Fruit fly (Drosophila melanogaster) whole organism, embryonic: ENCODE measurements around the gene Rpt5.

Experiments
- Adf1 ChIP-seq: fragments of 200-800 bp; sonication (Bioruptor generic); IDR thresholded peaks from 2 replicates; pipeline ENCODE4 v1.3.6; 2022; ENCODE audit warnings: missing biosample characterization, missing genetic modification characterization
- BEAF-32 ChIP-seq: fragments of 200-800 bp; sonication (Bioruptor generic); optimal IDR thresholded peaks from 3 replicates; lab custom pipeline; 2017; ENCODE audit warnings: missing biosample characterization, missing genetic modification characterization, mild to moderate bottlenecking, moderate library complexity, missing genetic modification reagents
- BtbVII ChIP-seq: fragments of 200-800 bp; sonication (Bioruptor generic); optimal IDR thresholded peaks from 3 replicates; lab custom pipeline; 2017; ENCODE audit warnings: missing biosample characterization, mild to moderate bottlenecking, missing genetic modification characterization
- Bteb2 ChIP-seq: fragments of 200-800 bp; sonication (Bioruptor generic); optimal IDR thresholded peaks from 2 replicates; lab custom pipeline; 2016; ENCODE audit warnings: missing biosample characterization, missing genetic modification characterization
- CG10147 ChIP-seq: fragments of 200-800 bp; sonication (Bioruptor generic); optimal IDR thresholded peaks from 2 replicates; lab custom pipeline; 2019; ENCODE audit warnings: missing biosample characterization, mild to moderate bottlenecking, missing genetic modification characterization, moderate library complexity
- CG10321 ChIP-seq: fragments of 200-800 bp; sonication (Bioruptor generic); IDR thresholded peaks from 2 replicates; pipeline ENCODE4 v1.3.6; 2022; ENCODE audit warnings: missing biosample characterization, missing genetic modification characterization
- CG10431 ChIP-seq: fragments of 200-800 bp; sonication (Bioruptor generic); optimal IDR thresholded peaks from 3 replicates; lab custom pipeline; 2018; ENCODE audit warnings: missing biosample characterization, mild to moderate bottlenecking, missing genetic modification characterization
- CG11398 ChIP-seq: fragments of 200-800 bp; sonication (Bioruptor generic); optimal IDR thresholded peaks from 2 replicates; lab custom pipeline; 2016; ENCODE audit warnings: missing biosample characterization, missing genetic modification characterization
- CG1233 ChIP-seq: fragments of 200-800 bp; sonication (Bioruptor generic); optimal IDR thresholded peaks from 4 replicates; lab custom pipeline; 2018; ENCODE audit warnings: missing biosample characterization, mild to moderate bottlenecking, missing genetic modification characterization
- CG12769 ChIP-seq: fragments of 200-800 bp; sonication (Bioruptor generic); optimal IDR thresholded peaks from 2 replicates; lab custom pipeline; 2019; ENCODE audit warnings: missing biosample characterization, mild to moderate bottlenecking, missing genetic modification characterization, moderate library complexity
- CG14667 ChIP-seq: fragments of 200-800 bp; sonication (Bioruptor generic); IDR thresholded peaks from 2 replicates; pipeline ENCODE4 v1.3.6; 2022; ENCODE audit warnings: missing biosample characterization, missing genetic modification characterization
- CG1529 ChIP-seq: fragments of 200-800 bp; sonication (Bioruptor generic); optimal IDR thresholded peaks from 3 replicates; lab custom pipeline; 2018; ENCODE audit warnings: missing biosample characterization, missing genetic modification characterization
- CG17802 ChIP-seq: fragments of 200-800 bp; sonication (Bioruptor generic); optimal IDR thresholded peaks from 2 replicates; lab custom pipeline; 2018; ENCODE audit warnings: missing biosample characterization, mild to moderate bottlenecking, missing genetic modification characterization, moderate library complexity
- CG2678 ChIP-seq: fragments of 200-800 bp; sonication (Bioruptor generic); optimal IDR thresholded peaks from 3 replicates; lab custom pipeline; 2019; ENCODE audit warnings: missing biosample characterization, mild to moderate bottlenecking, missing genetic modification characterization, moderate library complexity
- CG2712 ChIP-seq: fragments of 200-800 bp; optimal IDR thresholded peaks from 3 replicates; lab custom pipeline; 2019; ENCODE audit warnings: missing biosample characterization, mild to moderate bottlenecking, missing genetic modification characterization, moderate library complexity
- CG4424 ChIP-seq: fragments of 200-800 bp; sonication (Bioruptor generic); optimal IDR thresholded peaks from 3 replicates; lab custom pipeline; 2016; ENCODE audit warnings: missing biosample characterization, missing genetic modification characterization
- CG4707 ChIP-seq: fragments of 200-800 bp; sonication (Bioruptor generic); optimal IDR thresholded peaks from 2 replicates; lab custom pipeline; 2018; ENCODE audit warnings: missing biosample characterization, mild to moderate bottlenecking, missing genetic modification characterization, moderate library complexity
- CG7372 ChIP-seq: fragments of 200-800 bp; sonication (Bioruptor generic); IDR thresholded peaks from 2 replicates; pipeline ENCODE4 v1.3.6; 2022; ENCODE audit warnings: missing biosample characterization, missing genetic modification characterization
- CG7786 ChIP-seq: fragments of 200-800 bp; sonication (Bioruptor generic); optimal IDR thresholded peaks from 2 replicates; lab custom pipeline; 2016; ENCODE audit warnings: missing biosample characterization, missing genetic modification characterization
- CG9215 ChIP-seq: fragments of 200-800 bp; sonication (Bioruptor generic); IDR thresholded peaks from 2 replicates; pipeline ENCODE4 v1.3.6; 2022; ENCODE audit warnings: missing biosample characterization, missing genetic modification characterization
- CrebB ChIP-seq: fragments of 200-800 bp; sonication (Bioruptor generic); optimal IDR thresholded peaks from 3 replicates; lab custom pipeline; 2018; ENCODE audit warnings: missing biosample characterization, mild to moderate bottlenecking, missing genetic modification characterization
- D19B ChIP-seq: fragments of 200-800 bp; sonication (Bioruptor generic); optimal IDR thresholded peaks from 2 replicates; lab custom pipeline; 2017; ENCODE audit warnings: missing biosample characterization, mild to moderate bottlenecking, missing genetic modification characterization
- Dek ChIP-seq: fragments of 200-800 bp; sonication (Bioruptor generic); optimal IDR thresholded peaks from 3 replicates; lab custom pipeline; 2019; ENCODE audit warnings: missing biosample characterization, mild to moderate bottlenecking, missing genetic modification characterization, moderate library complexity
- Dfd ChIP-seq, 2 experiments: fragments of >200 bp; optimal IDR thresholded peaks; 2 replicates each; lab custom pipeline; 2017; ENCODE audit warnings: missing biosample characterization in 2 of 2, missing genetic modification characterization in 2 of 2
- Lim3 ChIP-seq: fragments of 200-800 bp; sonication (Bioruptor generic); IDR thresholded peaks from 2 replicates; pipeline ENCODE4 v1.3.6; 2022; ENCODE audit warnings: missing biosample characterization, missing genetic modification characterization
- Mad ChIP-seq: fragments of 200-800 bp; sonication (Bioruptor generic); optimal IDR thresholded peaks from 2 replicates; lab custom pipeline; 2016; ENCODE audit warnings: missing biosample characterization, missing genetic modification characterization
- Med ChIP-seq: fragments of 200-800 bp; sonication (Bioruptor generic); peaks from one replicate; lab custom pipeline; 2016; ENCODE audit warnings: missing biosample characterization, missing genetic modification characterization, mild to moderate bottlenecking, inconsistent platforms, moderate library complexity
- Mes4 ChIP-seq: fragments of 200-800 bp; sonication (Bioruptor generic); optimal IDR thresholded peaks from 2 replicates; lab custom pipeline; 2016; ENCODE audit warnings: missing biosample characterization, missing genetic modification characterization
- NFAT ChIP-seq: fragments of 200-800 bp; sonication (Bioruptor generic); IDR thresholded peaks from 2 replicates; pipeline ENCODE4 v1.3.6; 2022; ENCODE audit warnings: missing biosample characterization, missing genetic modification characterization
- Pdp1 ChIP-seq, 2 experiments: fragments of 200-800 bp; sonication (Bioruptor generic); optimal IDR thresholded peaks; 3 replicates each; lab custom pipeline; 2016; ENCODE audit warnings: missing biosample characterization in 2 of 2, missing genetic modification characterization in 2 of 2, mild to moderate bottlenecking in 1 of 2, moderate library complexity in 1 of 2
- Ravus ChIP-seq: fragments of 200-800 bp; sonication (Bioruptor generic); IDR thresholded peaks from 2 replicates; pipeline ENCODE4 v1.3.6; 2022; ENCODE audit warnings: missing biosample characterization, missing genetic modification characterization
- Taf1 ChIP-seq: fragments of 200-800 bp; sonication (Bioruptor generic); IDR thresholded peaks from 2 replicates; pipeline ENCODE4 v1.3.6; 2022; ENCODE audit warnings: missing biosample characterization, missing genetic modification characterization
- al ChIP-seq: fragments of 200-800 bp; sonication (Bioruptor generic); IDR thresholded peaks from 2 replicates; pipeline ENCODE4 v1.3.6; 2022; ENCODE audit warnings: missing biosample characterization, missing genetic modification characterization
- az2 ChIP-seq: fragments of 200-800 bp; sonication (Bioruptor generic); optimal IDR thresholded peaks from 3 replicates; lab custom pipeline; 2016; ENCODE audit warnings: missing biosample characterization, missing genetic modification characterization
- bigmax ChIP-seq: fragments of 200-800 bp; sonication (Bioruptor generic); optimal IDR thresholded peaks from 2 replicates; lab custom pipeline; 2018; ENCODE audit warnings: missing biosample characterization, mild to moderate bottlenecking, missing genetic modification characterization
- chn ChIP-seq: fragments of 200-800 bp; sonication (Bioruptor generic); optimal IDR thresholded peaks from 2 replicates; lab custom pipeline; 2016; ENCODE audit warnings: missing biosample characterization, missing genetic modification characterization
- crp ChIP-seq, 2 experiments: fragments of 200-800 bp; sonication (Bioruptor generic); optimal IDR thresholded peaks; 2 replicates in 1 of 2; 3 replicates in 1 of 2; lab custom pipeline; 2017; ENCODE audit warnings: missing biosample characterization in 2 of 2, missing genetic modification characterization in 2 of 2, mild to moderate bottlenecking in 1 of 2, moderate library complexity in 1 of 2
- dati ChIP-seq: fragments of 200-800 bp; sonication (Bioruptor generic); IDR thresholded peaks from 2 replicates; pipeline ENCODE4 v1.3.6; 2022; ENCODE audit warnings: missing biosample characterization, missing genetic modification characterization
- eve ChIP-seq, 2 experiments: fragments of >200 bp; optimal IDR thresholded peaks; 2 replicates each; lab custom pipeline; 2017; ENCODE audit warnings: missing biosample characterization in 2 of 2, missing genetic modification characterization in 2 of 2
- ftz-f1 ChIP-seq: fragments of 200-800 bp; sonication (Bioruptor generic); optimal IDR thresholded peaks from 2 replicates; lab custom pipeline; 2016; ENCODE audit warnings: missing biosample characterization, missing genetic modification characterization
- gcm2 ChIP-seq: fragments of 200-800 bp; sonication (Bioruptor generic); optimal IDR thresholded peaks from 2 replicates; lab custom pipeline; 2016; ENCODE audit warnings: missing biosample characterization, missing genetic modification characterization
- mam ChIP-seq: fragments of 200-800 bp; sonication (Bioruptor generic); optimal IDR thresholded peaks from 3 replicates; lab custom pipeline; 2016; ENCODE audit warnings: missing biosample characterization, missing genetic modification characterization
- nerfin-1 ChIP-seq: fragments of 200-800 bp; sonication (Bioruptor generic); optimal IDR thresholded peaks from 3 replicates; lab custom pipeline; 2019; ENCODE audit warnings: missing biosample characterization, mild to moderate bottlenecking, missing genetic modification characterization, moderate library complexity
- nmo ChIP-seq: fragments of 200-800 bp; sonication (Bioruptor generic); optimal IDR thresholded peaks from 2 replicates; lab custom pipeline; 2018; ENCODE audit warnings: missing biosample characterization, mild to moderate bottlenecking, missing genetic modification characterization, moderate library complexity
- psq ChIP-seq: fragments of 200-800 bp; sonication (Bioruptor generic); optimal IDR thresholded peaks from 2 replicates; lab custom pipeline; 2017; ENCODE audit warnings: missing biosample characterization, missing genetic modification characterization
- sim ChIP-seq: fragments of 200-800 bp; sonication (Bioruptor generic); IDR thresholded peaks from 2 replicates; pipeline ENCODE4 v1.3.6; 2022; ENCODE audit warnings: missing biosample characterization, missing genetic modification characterization
- sug ChIP-seq: fragments of 200-800 bp; optimal IDR thresholded peaks from 2 replicates; lab custom pipeline; 2019; ENCODE audit warnings: missing biosample characterization, mild to moderate bottlenecking, missing genetic modification characterization, moderate library complexity
- tll ChIP-seq, 2 experiments: fragments of 200-800 bp in 1 of 2; fragments of >200 bp in 1 of 2; sonication (Bioruptor generic) in 1 of 2; optimal IDR thresholded peaks; 2 replicates each; lab custom pipeline; 2017 to 2019; ENCODE audit warnings: missing biosample characterization in 2 of 2, missing genetic modification characterization in 2 of 2, mild to moderate bottlenecking in 1 of 2, moderate library complexity in 1 of 2
- tx ChIP-seq: fragments of 200-800 bp; sonication (Bioruptor generic); optimal IDR thresholded peaks from 2 replicates; lab custom pipeline; 2016; ENCODE audit warnings: missing biosample characterization, missing genetic modification characterization
- unc-4 ChIP-seq: fragments of 200-800 bp; sonication (Bioruptor generic); IDR thresholded peaks from 2 replicates; pipeline ENCODE4 v1.3.6; 2022; ENCODE audit warnings: missing biosample characterization, missing genetic modification characterization; ENCODE audit not compliant: partially characterized antibody
- wek ChIP-seq: fragments of 200-800 bp; sonication (Bioruptor generic); optimal IDR thresholded peaks from 3 replicates; lab custom pipeline; 2018; ENCODE audit warnings: missing biosample characterization, mild to moderate bottlenecking, missing genetic modification characterization, moderate library complexity

Rpt5 gene

DNA sequence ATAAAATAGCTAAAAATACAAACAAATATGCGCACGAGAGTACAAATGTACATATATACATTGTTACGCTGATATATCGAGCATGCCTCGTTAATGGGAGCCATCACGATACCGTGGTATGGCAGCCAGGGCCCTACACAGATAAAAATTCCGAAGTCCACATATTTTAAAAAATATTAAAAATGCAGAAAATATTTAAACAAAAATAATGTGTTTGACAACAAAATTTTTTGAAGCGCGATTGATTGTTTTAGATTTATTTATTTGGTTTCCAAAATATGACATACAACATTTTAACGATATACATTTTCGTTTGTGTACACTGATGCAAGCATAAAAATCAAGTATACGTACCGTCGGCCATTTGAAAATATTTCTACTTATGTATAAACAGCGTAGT lies 25.9 kb upstream of the Rpt5 start (continued):
- TF ChIP-seq CG4424 (peak; percentile 64), BEAF-32 (GFP tag; lab: Kevin White, UChicago) (no peak), Bteb2 (GFP tag; lab: Kevin White, UChicago) (peak; percentile 75), sim (GFP tag; lab: Robert Waterston, UW) (no peak), CG4707 (GFP tag; lab: Kevin White, UChicago) (no peak), CG9215 (GFP tag; lab: Robert Waterston, UW) (peak; percentile 72), CG12769 (tag; lab: Kevin White, UChicago) (peak; percentile 82), mam (GFP tag; lab: Kevin White, UChicago) (peak; percentile 85), Ravus (GFP tag; lab: Robert Waterston, UW) (peak; percentile 55), CG17802 (tag; lab: Kevin White, UChicago) (peak; percentile 5), CG7372 (GFP tag; lab: Robert Waterston, UW) (peak; percentile 81), CG14667 (GFP tag; lab: Robert Waterston, UW) (peak; percentile 55; the same call in 1 of the 2 replicates), chn (peak; percentile 35), NFAT (GFP tag; lab: Robert Waterston, UW) (peak; percentile 71), D19B (GFP tag; lab: Kevin White, UChicago) (peak; percentile 76), CG10431 (GFP tag; lab: Kevin White, UChicago) (no peak), CG7786 (GFP tag; lab: Kevin White, UChicago) (peak; percentile 76), wek (GFP tag; lab: Kevin White, UChicago) (no peak), Lim3 (GFP tag; lab: Robert Waterston, UW) (no peak), bigmax (no peak), Mes4 (GFP tag; lab: Kevin White, UChicago) (peak; percentile 16), Dek (peak; percentile 71), CG1233 (peak; percentile 70), az2 (GFP tag; lab: Kevin White, UChicago) (peak; percentile 59), eve (GFP tag; optimal IDR thresholded peaks at IDR 0.05; lab: Kevin White, UChicago) (peak in 1 of 2 experiments; percentile 11), tx (GFP tag; lab: Kevin White, UChicago) (peak; percentile 64), Pdp1 (GFP tag; optimal IDR thresholded peaks at IDR 0.05; lab: Kevin White, UChicago) (peak; percentile 67 to 74), gcm2 (GFP tag; lab: Kevin White, UChicago) (peak; percentile 54), dati (GFP tag; lab: Robert Waterston, UW) (no peak), CG1529 (GFP tag; lab: Kevin White, UChicago) (no peak), nerfin-1 (tag; lab: Kevin White, UChicago) (no peak), crp (GFP tag; optimal IDR thresholded peaks at IDR 0.05; lab: Kevin White, UChicago) (peak in 1 of 2 experiments; percentile 8), sug (tag; lab: Kevin White, UChicago) (peak; percentile 13), CG10147 (GFP tag; lab: Kevin White, UChicago) (peak; percentile 86), CG2712 (peak; percentile 77), CG11398 (GFP tag; lab: Kevin White, UChicago) (peak; percentile 3), tll (GFP tag; optimal IDR thresholded peaks at IDR 0.05; lab: Kevin White, UChicago) (no peak), Med (GFP tag; lab: Kevin White, UChicago) (peak; percentile 95), BtbVII (GFP tag; lab: Kevin White, UChicago) (peak; percentile 83), al (peak; percentile 87), ftz-f1 (GFP tag; lab: Kevin White, UChicago) (no peak), Dfd (GFP tag; optimal IDR thresholded peaks at IDR 0.05; lab: Kevin White, UChicago) (no peak), Mad (GFP tag; lab: Kevin White, UChicago) (peak; percentile 49), nmo (GFP tag; lab: Kevin White, UChicago) (peak; percentile 71), unc-4 (GFP tag; lab: Robert Waterston, UW) (no peak), CG10321 (GFP tag; lab: Robert Waterston, UW) (peak; percentile 53), CrebB (tag; lab: Kevin White, UChicago) (peak; percentile 66), Adf1 (GFP tag; lab: Robert Waterston, UW) (peak; percentile 68), psq (GFP tag; lab: Kevin White, UChicago) (peak; percentile 9), Taf1 (GFP tag; lab: Robert Waterston, UW) (peak; percentile 70; the same call in 1 of the 2 replicates), CG2678 (tag; lab: Kevin White, UChicago) (peak; percentile 90)
